Worm (Caenorhabditis elegans): ENCODE results near the gene ZK899.7.

The ZK899.7 gene

ce11 chrX:9467573-9467972 lies 18.3 kb upstream of the ZK899.7 start (continued):
- TF ChIP-seq fkh-4 (tag; optimal IDR thresholded peaks at IDR 0.05; ENCODE audit: borderline replicate concordance) (no peak), hlh-17 (GFP tag; optimal IDR thresholded peaks at IDR 0.05; ENCODE audit: borderline replicate concordance) (no peak), ces-1 (GFP tag; optimal IDR thresholded peaks at IDR 0.05) (no peak), nhr-84 (tag; optimal IDR thresholded peaks at IDR 0.05) (no peak), aly-2 (tag; optimal IDR thresholded peaks at IDR 0.05) (no peak), hpl-2 (GFP tag; optimal IDR thresholded peaks at IDR 0.05) (no peak), ama-1 (optimal IDR thresholded peaks at IDR 0.05) (no peak), lsy-2 (tag; optimal IDR thresholded peaks at IDR 0.05) (peak; percentile 63 to 68), sup-37 (GFP tag; optimal IDR thresholded peaks at IDR 0.05) (no peak), nhr-12 (tag; optimal IDR thresholded peaks at IDR 0.05) (no peak), xbp-1 (tag; optimal IDR thresholded peaks at IDR 0.05) (peak; percentile 74), nhr-90 (tag; optimal IDR thresholded peaks at IDR 0.05; ENCODE audit: poor library complexity) (peak; percentile 78), lir-3 (tag; optimal IDR thresholded peaks at IDR 0.05; ENCODE audit: poor library complexity) (peak; percentile 62), efl-1 (optimal IDR thresholded peaks at IDR 0.05) (peak in 1 of 2 experiments; percentile 39), efl-1 (GFP tag; optimal IDR thresholded peaks at IDR 0.05 in 1 of 2) (peak in 1 of 2 experiments; percentile 89), vab-15 (tag; optimal IDR thresholded peaks at IDR 0.05) (no peak), pqm-1 (tag; optimal IDR thresholded peaks at IDR 0.05) (no peak), mab-9 (GFP tag; IDR thresholded peaks at IDR 0.05) (peak; percentile 48), ztf-4 (tag; optimal IDR thresholded peaks at IDR 0.05) (peak; percentile 35), jun-1 (tag; optimal IDR thresholded peaks at IDR 0.05) (peak; percentile 60), ceh-8 (GFP tag; optimal IDR thresholded peaks at IDR 0.05) (peak; percentile 77), grh-1 (GFP tag; IDR thresholded peaks at IDR 0.05) (no peak), fos-1 (tag; optimal IDR thresholded peaks at IDR 0.05) (peak; percentile 70), snu-23 (GFP tag; optimal IDR thresholded peaks at IDR 0.05) (peak; percentile 87), isw-1 (GFP tag; IDR thresholded peaks at IDR 0.05) (peak; percentile 23), sox-4 (tag; optimal IDR thresholded peaks at IDR 0.05) (no peak), snpc-4 (tag; optimal IDR thresholded peaks at IDR 0.05) (peak; percentile 28), unc-30 (tag; optimal IDR thresholded peaks at IDR 0.05) (no peak), fkh-10 (GFP tag; optimal IDR thresholded peaks at IDR 0.05) (peak; percentile 31), ceh-88 (GFP tag; IDR thresholded peaks at IDR 0.05) (no peak; the same call in 1 of the 2 replicates), irx-1 (tag; optimal IDR thresholded peaks at IDR 0.05) (peak; percentile 77), pax-3 (tag; optimal IDR thresholded peaks at IDR 0.05) (peak; percentile 12), zip-4 (GFP tag; optimal IDR thresholded peaks at IDR 0.05) (peak; percentile 27), egl-13 (tag; optimal IDR thresholded peaks at IDR 0.05) (peak; percentile 27), efl-3 (GFP tag; optimal IDR thresholded peaks at IDR 0.05) (peak; percentile 28), lin-14 (GFP tag; optimal IDR thresholded peaks at IDR 0.05) (peak; percentile 60), elt-2 (tag; optimal IDR thresholded peaks at IDR 0.05) (peak; percentile 9), lin-35 (GFP tag; optimal IDR thresholded peaks at IDR 0.05) (peak; percentile 36 to 61), F16B12.6 (tag; optimal IDR thresholded peaks at IDR 0.05) (no peak), nhr-237 (tag; optimal IDR thresholded peaks at IDR 0.05) (peak; percentile 14), unc-98 (GFP tag; IDR thresholded peaks at IDR 0.05) (no peak), dpl-1 (GFP tag; optimal IDR thresholded peaks at IDR 0.05) (no peak), mdl-1 (tag; optimal IDR thresholded peaks at IDR 0.05) (peak in 1 of 2 experiments; percentile 66), rnt-1 (tag; optimal IDR thresholded peaks at IDR 0.05) (peak; percentile 72), nhr-20 (tag; optimal IDR thresholded peaks at IDR 0.05) (peak; percentile 85), mef-2 (tag; optimal IDR thresholded peaks at IDR 0.05) (no peak), nhr-28 (tag; optimal IDR thresholded peaks at IDR 0.05) (no peak), aha-1 (tag; optimal IDR thresholded peaks at IDR 0.05) (peak; percentile 18), ztf-11 (tag; optimal IDR thresholded peaks at IDR 0.05) (peak in 1 of 2 experiments; percentile 24), alr-1 (tag; optimal IDR thresholded peaks at IDR 0.05; ENCODE audit: borderline replicate concordance) (no peak), zag-1 (tag; optimal IDR thresholded peaks at IDR 0.05) (no peak), nhr-77 (tag; optimal IDR thresholded peaks at IDR 0.05) (peak; percentile 48), sptf-1 (tag; optimal IDR thresholded peaks at IDR 0.05) (no peak), nhr-85 (tag) (peak; percentile 48)

All from whole organism, L1 larva.